Fruit fly (Drosophila melanogaster): ENCODE results near the gene elav.

DNA sequence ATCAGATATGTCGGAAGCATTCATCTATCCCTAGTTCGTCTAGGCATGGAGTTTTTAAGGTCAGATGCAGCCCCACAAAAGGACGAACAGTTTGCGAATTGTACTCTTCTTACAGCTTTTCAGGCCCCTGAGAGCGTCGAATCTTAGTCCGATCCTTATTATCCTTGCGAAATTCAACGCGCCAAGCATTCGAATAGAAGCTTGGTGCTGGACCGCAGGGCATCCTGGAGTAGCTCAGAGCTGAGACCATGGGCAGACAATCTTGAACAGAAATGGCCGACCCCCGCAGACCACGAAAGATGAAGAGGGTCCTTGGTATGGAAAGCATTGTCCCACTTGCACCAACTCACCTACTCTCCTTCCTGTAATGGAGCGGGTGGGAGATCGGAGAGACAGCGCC, 44.3 kb downstream of the elav start, which contains the start of gene CG32817:
- TF ChIP-seq EcR (GFP tag; optimal IDR thresholded peaks at IDR 0.05) (no peak), rn (GFP tag; IDR thresholded peaks at IDR 0.05) (no peak), CG4496 (GFP tag; IDR thresholded peaks at IDR 0.05) (no peak), Pif1B (GFP tag; optimal IDR thresholded peaks at IDR 0.05) (no peak), CG17806 (tag; optimal IDR thresholded peaks at IDR 0.05) (no peak)

Measured in whole organism, pupa.